Worm (Caenorhabditis elegans) whole organism, L2 larva: ENCODE data around the gene C46F11.6.

Experiments
- C34F6.9 ChIP-seq: fragments of 150-350 bp; optimal IDR thresholded peaks from 2 replicates; lab custom pipeline; 2014; ENCODE audit warnings: missing biosample characterization, missing genetic modification characterization
- F13H6.1 ChIP-seq: sonication (generic microtip); optimal IDR thresholded peaks from 2 replicates; lab custom pipeline; 2016; ENCODE audit warnings: missing genetic modification characterization, missing compliant biosample characterization
- R02D3.7 ChIP-seq: fragments of 150-350 bp; optimal IDR thresholded peaks from 2 replicates; lab custom pipeline; 2014; ENCODE audit warnings: missing biosample characterization, missing genetic modification characterization
- Y55F3AM.14 ChIP-seq: fragments of 200-800 bp; sonication (Bioruptor generic); optimal IDR thresholded peaks from 2 replicates; lab custom pipeline; 2018; ENCODE audit warnings: mild to moderate bottlenecking, missing genetic modification characterization, missing compliant biosample characterization
- alr-1 ChIP-seq: fragments of 150-350 bp; optimal IDR thresholded peaks from 2 replicates; lab custom pipeline; 2014; ENCODE audit warnings: missing biosample characterization, missing genetic modification characterization
- aly-2 ChIP-seq: fragments of 150-350 bp; optimal IDR thresholded peaks from 2 replicates; lab custom pipeline; 2014; ENCODE audit warnings: missing biosample characterization, missing genetic modification characterization
- ama-1 ChIP-seq: fragments of 150-350 bp; optimal IDR thresholded peaks from 2 replicates; lab custom pipeline; 2018; ENCODE audit warnings: inconsistent platforms
- blmp-1 ChIP-seq: sonication (generic microtip); optimal IDR thresholded peaks from 2 replicates; lab custom pipeline; 2017; ENCODE audit warnings: missing genetic modification characterization, mild to moderate bottlenecking, missing compliant biosample characterization, antibody characterized with exemption, moderate library complexity; ENCODE audit not compliant: insufficient read depth
- ceh-16 ChIP-seq: fragments of 150-350 bp; optimal IDR thresholded peaks from 2 replicates; lab custom pipeline; 2014; ENCODE audit warnings: missing biosample characterization, missing genetic modification characterization
- ceh-82 ChIP-seq: fragments of 150-350 bp; optimal IDR thresholded peaks from 2 replicates; lab custom pipeline; 2014; ENCODE audit warnings: missing biosample characterization, missing genetic modification characterization
- crh-2 ChIP-seq: sonication (generic microtip); optimal IDR thresholded peaks from 2 replicates; lab custom pipeline; 2017; ENCODE audit warnings: missing biosample characterization, missing genetic modification characterization
- dmd-4 ChIP-seq: sonication (generic microtip); optimal IDR thresholded peaks from 2 replicates; lab custom pipeline; 2017; ENCODE audit warnings: missing biosample characterization, missing genetic modification characterization
- elt-1 ChIP-seq: fragments of 150-350 bp; optimal IDR thresholded peaks from 2 replicates; lab custom pipeline; 2014; ENCODE audit warnings: missing biosample characterization, missing genetic modification characterization
- elt-3 ChIP-seq: sonication (generic microtip); optimal IDR thresholded peaks from 2 replicates; lab custom pipeline; 2017; ENCODE audit warnings: missing biosample characterization, missing genetic modification characterization
- fos-1 ChIP-seq: fragments of 150-350 bp; optimal IDR thresholded peaks from 2 replicates; lab custom pipeline; 2014; ENCODE audit warnings: missing biosample characterization, missing genetic modification characterization
- gmeb-1 ChIP-seq: fragments of 150-350 bp; optimal IDR thresholded peaks from 2 replicates; lab custom pipeline; 2014; ENCODE audit warnings: missing biosample characterization, missing genetic modification characterization
- lin-11 ChIP-seq: fragments of 150-350 bp; sonication (generic microtip); optimal IDR thresholded peaks from 2 replicates; lab custom pipeline; 2014; ENCODE audit warnings: missing biosample characterization, missing genetic modification characterization, inconsistent platforms, mixed read lengths
- lin-13 ChIP-seq: fragments of 150-350 bp; optimal IDR thresholded peaks from 2 replicates; lab custom pipeline; 2014; ENCODE audit warnings: missing biosample characterization, missing genetic modification reagents, missing genetic modification characterization
- lin-39 ChIP-seq: fragments of 150-350 bp; optimal IDR thresholded peaks from 2 replicates; lab custom pipeline; 2014; ENCODE audit warnings: missing biosample characterization, missing genetic modification reagents, missing genetic modification characterization
- lsy-2 ChIP-seq, 2 experiments: fragments of 150-350 bp in 1 of 2; sonication (generic microtip) in 1 of 2; optimal IDR thresholded peaks; 2 replicates each; lab custom pipeline; 2014 to 2017; ENCODE audit warnings: missing biosample characterization in 2 of 2, missing genetic modification characterization in 2 of 2
- mbf-1 ChIP-seq: sonication (generic microtip); optimal IDR thresholded peaks from 2 replicates; lab custom pipeline; 2017; ENCODE audit warnings: missing biosample characterization, missing genetic modification characterization
- mdl-1 ChIP-seq, 2 experiments: fragments of 150-350 bp in 1 of 2; sonication (generic microtip) in 1 of 2; optimal IDR thresholded peaks; 2 replicates each; lab custom pipeline; 2017; ENCODE audit warnings: missing biosample characterization in 2 of 2, missing genetic modification characterization in 2 of 2
- nhr-10 ChIP-seq: sonication (generic microtip); optimal IDR thresholded peaks from 2 replicates; lab custom pipeline; 2017; ENCODE audit warnings: missing biosample characterization, missing genetic modification characterization
- nhr-11 ChIP-seq: fragments of 150-350 bp; optimal IDR thresholded peaks from 2 replicates; lab custom pipeline; 2014; ENCODE audit warnings: missing biosample characterization, missing genetic modification characterization
- nhr-129 ChIP-seq: fragments of 150-350 bp; optimal IDR thresholded peaks from 2 replicates; lab custom pipeline; 2014; ENCODE audit warnings: missing biosample characterization, missing genetic modification characterization
- nhr-21 ChIP-seq: fragments of 150-350 bp; optimal IDR thresholded peaks from 2 replicates; lab custom pipeline; 2014; ENCODE audit warnings: missing biosample characterization, missing genetic modification characterization
- nhr-23 ChIP-seq: fragments of 150-350 bp; optimal IDR thresholded peaks from 2 replicates; lab custom pipeline; 2014; ENCODE audit warnings: missing biosample characterization, missing genetic modification reagents, missing genetic modification characterization
- nhr-237 ChIP-seq: fragments of 150-350 bp; optimal IDR thresholded peaks from 2 replicates; lab custom pipeline; 2014; ENCODE audit warnings: missing biosample characterization, missing genetic modification characterization
- nhr-25 ChIP-seq: fragments of 150-350 bp; sonication (generic microtip); optimal IDR thresholded peaks from 3 replicates; lab custom pipeline; 2014; ENCODE audit warnings: missing biosample characterization, missing genetic modification characterization
- nhr-6 ChIP-seq: fragments of 150-350 bp; optimal IDR thresholded peaks from 2 replicates; lab custom pipeline; 2014; ENCODE audit warnings: missing biosample characterization, missing genetic modification characterization
- nhr-77 ChIP-seq: fragments of 150-350 bp; optimal IDR thresholded peaks from 2 replicates; lab custom pipeline; 2014; ENCODE audit warnings: missing biosample characterization, missing genetic modification characterization
- sem-4 ChIP-seq: fragments of 150-350 bp; optimal IDR thresholded peaks from 2 replicates; lab custom pipeline; 2014; ENCODE audit warnings: missing biosample characterization, missing genetic modification reagents, missing genetic modification characterization
- skn-1 ChIP-seq: sonication (generic microtip); optimal IDR thresholded peaks from 2 replicates; lab custom pipeline; 2017; ENCODE audit warnings: missing biosample characterization, missing genetic modification characterization
- sma-3 ChIP-seq: sonication (generic microtip); optimal IDR thresholded peaks from 2 replicates; lab custom pipeline; 2016; ENCODE audit warnings: missing genetic modification reagents, missing genetic modification characterization, missing compliant biosample characterization
- sma-9 ChIP-seq, 2 experiments: fragments of 150-350 bp in 1 of 2; sonication (generic microtip) in 1 of 2; optimal IDR thresholded peaks; 2 replicates each; lab custom pipeline; 2014 to 2016; ENCODE audit warnings: missing genetic modification characterization in 2 of 2, mild to moderate bottlenecking in 1 of 2, missing biosample characterization in 1 of 2, missing compliant biosample characterization in 1 of 2, missing genetic modification reagents in 1 of 2, moderate library complexity in 1 of 2
- snpc-4 ChIP-seq: fragments of 150-350 bp; optimal IDR thresholded peaks from 2 replicates; lab custom pipeline; 2014; ENCODE audit warnings: missing biosample characterization, missing genetic modification characterization
- unc-39 ChIP-seq: fragments of 150-350 bp; optimal IDR thresholded peaks from 2 replicates; lab custom pipeline; 2014; ENCODE audit warnings: missing biosample characterization, missing genetic modification characterization
- unc-55 ChIP-seq: fragments of 150-350 bp; sonication (generic microtip); optimal IDR thresholded peaks from 3 replicates; lab custom pipeline; 2014; ENCODE audit warnings: missing biosample characterization, missing genetic modification reagents, missing genetic modification characterization
- unc-62 ChIP-seq: fragments of 150-350 bp; optimal IDR thresholded peaks from 2 replicates; lab custom pipeline; 2014; ENCODE audit warnings: missing biosample characterization, missing genetic modification reagents, missing genetic modification characterization
- ztf-1 ChIP-seq: fragments of 200-800 bp; sonication (Bioruptor generic); conservative IDR thresholded peaks from 2 replicates; pipeline ENCODE4 v1.3.6; 2022; ENCODE audit warnings: missing genetic modification characterization, missing compliant biosample characterization
- ztf-4 ChIP-seq: fragments of 150-350 bp; optimal IDR thresholded peaks from 2 replicates; lab custom pipeline; 2014; ENCODE audit warnings: missing biosample characterization, missing genetic modification characterization

Gene C46F11.6

ce11 chrIII:3627042-3627441 lies 43.2 kb downstream of the C46F11.6 start, which contains the start of gene sel-8:
Gene sel-8 (minus strand): TSS chrIII:3627142.
- no peak for TF ChIP-seq nhr-77

DNA sequence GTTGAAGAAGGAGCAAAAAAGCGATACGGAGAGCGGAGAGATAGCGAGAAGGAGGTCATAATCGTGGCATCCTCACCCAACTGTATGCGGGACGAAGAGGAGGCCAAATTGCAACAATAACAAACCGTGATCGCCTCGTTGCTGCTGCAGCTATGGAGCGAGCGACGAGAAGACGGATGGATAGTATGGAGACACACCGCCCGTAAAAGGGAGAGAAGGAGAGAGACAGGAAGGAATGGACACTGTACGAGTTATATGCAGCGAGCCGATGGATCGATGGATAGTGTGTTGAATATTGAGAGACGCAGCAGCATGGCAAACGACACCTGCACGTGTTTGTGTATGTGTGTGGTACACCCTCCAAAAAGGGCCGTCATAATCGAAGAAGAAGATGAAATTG lies 46.5 kb downstream of the C46F11.6 start:
- peak; percentile 15 for TF ChIP-seq nhr-129 (tag; lab: Kevin White, UChicago)
- TF ChIP-seq unc-62 (GFP tag; lab: Kevin White, UChicago), result no peak
- no peak for TF ChIP-seq nhr-11 (tag; lab: Kevin White, UChicago)
- TF ChIP-seq ama-1 (lab: Kevin White, UChicago), result no peak
- no peak for TF ChIP-seq C34F6.9 (tag; lab: Kevin White, UChicago)

ce11 chrIII:3621211-3621897 lies 48.9 kb downstream of the C46F11.6 start:
- no peak for TF ChIP-seq ztf-1 (GFP tag; lab: Robert Waterston, UW)
- peak; percentile 30 for TF ChIP-seq nhr-21 (tag; lab: Kevin White, UChicago)
- no peak for TF ChIP-seq nhr-77
- no peak for TF ChIP-seq snpc-4 (tag; lab: Kevin White, UChicago)
- no peak for TF ChIP-seq dmd-4 (tag; lab: Kevin White, UChicago)
- TF ChIP-seq ceh-16, result peak; percentile 63
- no peak for TF ChIP-seq lin-11 (tag; lab: Kevin White, UChicago)
- peak; percentile 10 to 43 for TF ChIP-seq mdl-1 (tag; optimal IDR thresholded peaks at IDR 0.05; lab: Kevin White, UChicago)
- no peak for TF ChIP-seq ztf-4 (tag; lab: Kevin White, UChicago)
- no peak for TF ChIP-seq blmp-1 (tag; lab: Kevin White, UChicago)
- TF ChIP-seq elt-1, result no peak
- TF ChIP-seq fos-1, result peak; percentile 37
- TF ChIP-seq elt-3 (tag; lab: Kevin White, UChicago), result no peak
- no peak for TF ChIP-seq unc-39
- no peak for TF ChIP-seq nhr-6
- TF ChIP-seq sma-3 (GFP tag; lab: Kevin White, UChicago), result no peak
- TF ChIP-seq crh-2 (tag; lab: Kevin White, UChicago), result no peak
- TF ChIP-seq nhr-25 (tag; lab: Kevin White, UChicago), result peak; percentile 32
- TF ChIP-seq mbf-1 (tag; lab: Kevin White, UChicago), result no peak
- no peak for TF ChIP-seq sem-4 (tag; lab: Kevin White, UChicago)
- TF ChIP-seq ceh-82 (tag; lab: Kevin White, UChicago), result no peak
- TF ChIP-seq nhr-23, result no peak
- no peak for TF ChIP-seq Y55F3AM.14 (GFP tag; lab: Kevin White, UChicago)
- peak; percentile 24 for TF ChIP-seq sma-9 (GFP tag; optimal IDR thresholded peaks at IDR 0.05; lab: Kevin White, UChicago)
- TF ChIP-seq sma-9 (tag; optimal IDR thresholded peaks at IDR 0.05; lab: Kevin White, UChicago), result no peak
- TF ChIP-seq ama-1 (lab: Kevin White, UChicago), result no peak
- no peak for TF ChIP-seq nhr-237
- no peak for TF ChIP-seq F13H6.1 (tag; lab: Kevin White, UChicago)
- peak in 1 of 2 experiments; percentile 10 for TF ChIP-seq lsy-2 (tag; optimal IDR thresholded peaks at IDR 0.05; lab: Kevin White, UChicago)
- no peak for TF ChIP-seq C34F6.9 (tag; lab: Kevin White, UChicago)
- TF ChIP-seq unc-55 (GFP tag; lab: Kevin White, UChicago), result no peak
- TF ChIP-seq alr-1 (tag; lab: Kevin White, UChicago), result no peak
- no peak for TF ChIP-seq nhr-10
- TF ChIP-seq, all 48 proteins: peak for 7

ce11 chrIII:3620652-3621051 lies 49.6 kb downstream of the C46F11.6 start:
- peak; percentile 16 for TF ChIP-seq lin-11 (tag; lab: Kevin White, UChicago)
- peak in 1 of 2 experiments; percentile 13 for TF ChIP-seq mdl-1 (tag; optimal IDR thresholded peaks at IDR 0.05; lab: Kevin White, UChicago)
- no peak for TF ChIP-seq R02D3.7 (tag; lab: Kevin White, UChicago)
- TF ChIP-seq nhr-10, result no peak
- no peak for TF ChIP-seq aly-2
- TF ChIP-seq lin-39 (tag; lab: Kevin White, UChicago), result no peak
- peak; percentile 14 for TF ChIP-seq lin-13 (GFP tag; lab: Kevin White, UChicago)
- peak; percentile 35 for TF ChIP-seq snpc-4 (tag; lab: Kevin White, UChicago)
- peak; percentile 14 for TF ChIP-seq nhr-129 (tag; lab: Kevin White, UChicago)
- TF ChIP-seq nhr-237, result no peak
- peak; percentile 48 for TF ChIP-seq unc-55 (GFP tag; lab: Kevin White, UChicago)
- peak; percentile 3 for TF ChIP-seq sem-4 (tag; lab: Kevin White, UChicago)
- TF ChIP-seq C34F6.9 (tag; lab: Kevin White, UChicago), result peak; percentile 12
- TF ChIP-seq crh-2 (tag; lab: Kevin White, UChicago), result peak; percentile 7
- no peak for TF ChIP-seq gmeb-1 (tag; lab: Kevin White, UChicago)
- no peak for TF ChIP-seq elt-1
- peak; percentile 69 for TF ChIP-seq F13H6.1 (tag; lab: Kevin White, UChicago)
- TF ChIP-seq skn-1 (tag; lab: Kevin White, UChicago), result no peak
- TF ChIP-seq lsy-2 (tag; optimal IDR thresholded peaks at IDR 0.05; lab: Kevin White, UChicago), result peak in 1 of 2 experiments; percentile 37
- TF ChIP-seq, all 48 proteins: peak for 11
